Worm (Caenorhabditis elegans) whole organism, L1 larva: ENCODE results near the gene fbxc-55.

Experiments
- C04F5.9 ChIP-seq: sonication (generic microtip); optimal IDR thresholded peaks from 2 replicates; lab custom pipeline; 2016; ENCODE audit warnings: missing genetic modification characterization, missing compliant biosample characterization
- C16A3.4 ChIP-seq: fragments of 150-350 bp; optimal IDR thresholded peaks from 2 replicates; lab custom pipeline; 2014; ENCODE audit warnings: missing biosample characterization, missing genetic modification characterization
- C34B4.2 ChIP-seq: sonication (generic microtip); optimal IDR thresholded peaks from 2 replicates; lab custom pipeline; 2017; ENCODE audit warnings: mild to moderate bottlenecking, missing genetic modification characterization, missing compliant biosample characterization
- Y116A8C.19 ChIP-seq: sonication (generic microtip); optimal IDR thresholded peaks from 2 replicates; lab custom pipeline; 2016; ENCODE audit warnings: missing compliant biosample characterization, missing genetic modification characterization, borderline replicate concordance
- aha-1 ChIP-seq: fragments of 150-350 bp; optimal IDR thresholded peaks from 2 replicates; lab custom pipeline; 2014; ENCODE audit warnings: missing biosample characterization, missing genetic modification characterization
- ama-1 ChIP-seq: fragments of 150-350 bp; optimal IDR thresholded peaks from 2 replicates; lab custom pipeline; 2014
- blmp-1 ChIP-seq: fragments of 150-350 bp; optimal IDR thresholded peaks from 2 replicates; lab custom pipeline; 2014; ENCODE audit warnings: missing biosample characterization, missing genetic modification characterization
- ceh-63 ChIP-seq: fragments of 200-800 bp; sonication (Bioruptor generic); optimal IDR thresholded peaks from 2 replicates; lab custom pipeline; 2018; ENCODE audit warnings: mild to moderate bottlenecking, missing genetic modification characterization, missing compliant biosample characterization
- ceh-8 ChIP-seq: fragments of 200-800 bp; sonication (Bioruptor generic); optimal IDR thresholded peaks from 2 replicates; lab custom pipeline; 2018; ENCODE audit warnings: mild to moderate bottlenecking, missing genetic modification characterization, moderate library complexity, missing compliant biosample characterization
- ceh-82 ChIP-seq, 3 experiments: fragments of 150-350 bp in 1 of 3; sonication (generic microtip) in 2 of 3; optimal IDR thresholded peaks; 2 replicates each; lab custom pipeline; 2014 to 2017; ENCODE audit warnings: missing biosample characterization in 3 of 3, missing genetic modification characterization in 3 of 3
- ceh-88 ChIP-seq: fragments of 200-800 bp; sonication (Bioruptor generic); IDR thresholded peaks from 2 replicates; pipeline ENCODE4 v1.3.6; 2022; ENCODE audit warnings: missing genetic modification characterization, missing compliant biosample characterization
- ces-1 ChIP-seq: fragments of 150-350 bp; optimal IDR thresholded peaks from 2 replicates; lab custom pipeline; 2014; ENCODE audit warnings: missing biosample characterization, missing genetic modification reagents, missing genetic modification characterization
- dpl-1 ChIP-seq, 3 experiments: fragments of 150-350 bp in 2 of 3; sonication (generic microtip) in 1 of 3; optimal IDR thresholded peaks; 2 replicates each; lab custom pipeline; 2014 to 2017; ENCODE audit warnings: missing biosample characterization in 3 of 3, missing genetic modification characterization in 3 of 3, missing genetic modification reagents in 3 of 3
- dsc-1 ChIP-seq: sonication (generic microtip); optimal IDR thresholded peaks from 2 replicates; lab custom pipeline; 2016; ENCODE audit warnings: mild to moderate bottlenecking, missing genetic modification characterization, missing compliant biosample characterization
- efl-1 ChIP-seq, 4 experiments: fragments of 150-350 bp; optimal IDR thresholded peaks in 3 of 4; peaks in 1 of 4; 1 replicate in 1 of 4; 2 replicates in 3 of 4; lab custom pipeline; 2014; ENCODE audit warnings: missing biosample characterization in 2 of 4, missing genetic modification characterization in 2 of 4, missing genetic modification reagents in 2 of 4
- fkh-10 ChIP-seq: sonication (generic microtip); optimal IDR thresholded peaks from 2 replicates; lab custom pipeline; 2017; ENCODE audit warnings: missing biosample characterization, missing genetic modification reagents, missing genetic modification characterization
- fkh-8 ChIP-seq: sonication (generic microtip); optimal IDR thresholded peaks from 2 replicates; lab custom pipeline; 2016; ENCODE audit warnings: mild to moderate bottlenecking, missing genetic modification characterization, missing compliant biosample characterization
- fos-1 ChIP-seq: fragments of 150-350 bp; optimal IDR thresholded peaks from 2 replicates; lab custom pipeline; 2014; ENCODE audit warnings: missing biosample characterization, missing genetic modification characterization
- grh-1 ChIP-seq: fragments of 200-800 bp; sonication (Bioruptor generic); IDR thresholded peaks from 2 replicates; pipeline ENCODE4 v1.3.6; 2022; ENCODE audit warnings: missing genetic modification reagents, missing genetic modification characterization, missing compliant biosample characterization
- irx-1 ChIP-seq: sonication (generic microtip); optimal IDR thresholded peaks from 2 replicates; lab custom pipeline; 2016; ENCODE audit warnings: missing genetic modification characterization, missing compliant biosample characterization
- jun-1 ChIP-seq: fragments of 150-350 bp; optimal IDR thresholded peaks from 2 replicates; lab custom pipeline; 2014; ENCODE audit warnings: missing biosample characterization, missing genetic modification reagents, missing genetic modification characterization
- lin-13 ChIP-seq: fragments of 150-350 bp; optimal IDR thresholded peaks from 2 replicates; lab custom pipeline; 2014; ENCODE audit warnings: missing biosample characterization, missing genetic modification reagents, missing genetic modification characterization
- lin-14 ChIP-seq: fragments of 200-800 bp; sonication (Bioruptor generic); optimal IDR thresholded peaks from 2 replicates; lab custom pipeline; 2018; ENCODE audit warnings: mild to moderate bottlenecking, missing genetic modification characterization, moderate library complexity, missing compliant biosample characterization
- lin-15B ChIP-seq: fragments of 150-350 bp; sonication (generic microtip); optimal IDR thresholded peaks from 3 replicates; lab custom pipeline; 2014; ENCODE audit warnings: missing biosample characterization, missing genetic modification characterization
- lir-3 ChIP-seq: sonication (generic microtip); optimal IDR thresholded peaks from 2 replicates; lab custom pipeline; 2016; ENCODE audit warnings: mild to moderate bottlenecking, missing genetic modification characterization, moderate library complexity, missing compliant biosample characterization; ENCODE audit not compliant: poor library complexity
- lsy-2 ChIP-seq, 2 experiments: fragments of 150-350 bp; optimal IDR thresholded peaks; 2 replicates each; lab custom pipeline; 2014; ENCODE audit warnings: missing biosample characterization in 2 of 2, missing genetic modification characterization in 2 of 2
- mdl-1 ChIP-seq, 2 experiments: fragments of 150-350 bp; optimal IDR thresholded peaks; 2 replicates each; lab custom pipeline; 2014 to 2017; ENCODE audit warnings: missing biosample characterization in 2 of 2, missing genetic modification characterization in 2 of 2, inconsistent platforms in 1 of 2
- mef-2 ChIP-seq: fragments of 150-350 bp; optimal IDR thresholded peaks from 2 replicates; lab custom pipeline; 2014; ENCODE audit warnings: missing biosample characterization, missing genetic modification characterization
- nhr-11 ChIP-seq: fragments of 150-350 bp; optimal IDR thresholded peaks from 2 replicates; lab custom pipeline; 2014; ENCODE audit warnings: missing biosample characterization, missing genetic modification characterization
- nhr-12 ChIP-seq: sonication (generic microtip); optimal IDR thresholded peaks from 2 replicates; lab custom pipeline; 2017; ENCODE audit warnings: missing biosample characterization, missing genetic modification characterization
- nhr-19 ChIP-seq: fragments of 200-800 bp; sonication (Bioruptor generic); conservative IDR thresholded peaks from 2 replicates; pipeline ENCODE4 v1.3.6; 2022; ENCODE audit warnings: missing genetic modification characterization, missing compliant biosample characterization
- nhr-237 ChIP-seq: fragments of 150-350 bp; optimal IDR thresholded peaks from 2 replicates; lab custom pipeline; 2014; ENCODE audit warnings: missing biosample characterization, missing genetic modification characterization
- nhr-47 ChIP-seq: sonication (generic microtip); optimal IDR thresholded peaks from 2 replicates; lab custom pipeline; 2016; ENCODE audit warnings: mild to moderate bottlenecking, missing genetic modification characterization, moderate library complexity, missing compliant biosample characterization
- nhr-71 ChIP-seq: sonication (generic microtip); optimal IDR thresholded peaks from 2 replicates; lab custom pipeline; 2016; ENCODE audit warnings: mild to moderate bottlenecking, missing genetic modification characterization, moderate library complexity, missing compliant biosample characterization
- nhr-76 ChIP-seq: sonication (generic microtip); optimal IDR thresholded peaks from 2 replicates; lab custom pipeline; 2017; ENCODE audit warnings: missing biosample characterization, missing genetic modification characterization
- nhr-84 ChIP-seq: sonication (generic microtip); optimal IDR thresholded peaks from 2 replicates; lab custom pipeline; 2017; ENCODE audit warnings: missing biosample characterization, missing genetic modification characterization
- nhr-90 ChIP-seq: sonication (generic microtip); optimal IDR thresholded peaks from 2 replicates; lab custom pipeline; 2016; ENCODE audit warnings: mild to moderate bottlenecking, missing genetic modification characterization, missing compliant biosample characterization; ENCODE audit not compliant: poor library complexity
- pax-3 ChIP-seq: fragments of 200-800 bp; sonication (Bioruptor generic); optimal IDR thresholded peaks from 2 replicates; lab custom pipeline; 2018; ENCODE audit warnings: mild to moderate bottlenecking, missing genetic modification characterization, moderate library complexity, missing compliant biosample characterization
- pqm-1 ChIP-seq: sonication (generic microtip); optimal IDR thresholded peaks from 3 replicates; lab custom pipeline; 2017; ENCODE audit warnings: missing biosample characterization, missing genetic modification characterization
- skn-1 ChIP-seq: fragments of 150-350 bp; optimal IDR thresholded peaks from 2 replicates; lab custom pipeline; 2014; ENCODE audit warnings: missing biosample characterization, missing genetic modification characterization
- snpc-4 ChIP-seq: fragments of 150-350 bp; optimal IDR thresholded peaks from 2 replicates; lab custom pipeline; 2014; ENCODE audit warnings: missing biosample characterization, missing genetic modification characterization
- snu-23 ChIP-seq: sonication (generic microtip); optimal IDR thresholded peaks from 2 replicates; lab custom pipeline; 2016; ENCODE audit warnings: missing genetic modification characterization, missing compliant biosample characterization
- sox-4 ChIP-seq: sonication (generic microtip); optimal IDR thresholded peaks from 2 replicates; lab custom pipeline; 2016; ENCODE audit warnings: missing genetic modification characterization, missing compliant biosample characterization
- sup-37 ChIP-seq: fragments of 200-800 bp; sonication (Bioruptor generic); optimal IDR thresholded peaks from 2 replicates; lab custom pipeline; 2018; ENCODE audit warnings: mild to moderate bottlenecking, missing genetic modification characterization, missing compliant biosample characterization
- swsn-7 ChIP-seq: sonication (generic microtip); optimal IDR thresholded peaks from 2 replicates; lab custom pipeline; 2016; ENCODE audit warnings: missing genetic modification characterization, missing compliant biosample characterization
- tbx-2 ChIP-seq: sonication (generic microtip); optimal IDR thresholded peaks from 2 replicates; lab custom pipeline; 2016; ENCODE audit warnings: missing genetic modification characterization, missing compliant biosample characterization
- unc-130 ChIP-seq: fragments of 150-350 bp; optimal IDR thresholded peaks from 2 replicates; lab custom pipeline; 2017; ENCODE audit warnings: missing biosample characterization, missing genetic modification characterization, inconsistent platforms
- unc-30 ChIP-seq: sonication (generic microtip); optimal IDR thresholded peaks from 2 replicates; lab custom pipeline; 2017; ENCODE audit warnings: missing biosample characterization, missing genetic modification characterization
- unc-62 ChIP-seq: fragments of 150-350 bp; optimal IDR thresholded peaks from 2 replicates; lab custom pipeline; 2014; ENCODE audit warnings: missing biosample characterization, missing genetic modification reagents, missing genetic modification characterization
- unc-86 ChIP-seq: sonication (generic microtip); optimal IDR thresholded peaks from 2 replicates; lab custom pipeline; 2016; ENCODE audit warnings: missing genetic modification characterization, missing compliant biosample characterization
- vab-15 ChIP-seq: sonication (generic microtip); optimal IDR thresholded peaks from 2 replicates; lab custom pipeline; 2017; ENCODE audit warnings: missing genotype, mild to moderate bottlenecking, missing genetic modification characterization, missing compliant biosample characterization
- zag-1 ChIP-seq: fragments of 150-350 bp; optimal IDR thresholded peaks from 2 replicates; lab custom pipeline; 2014; ENCODE audit warnings: missing biosample characterization, missing genetic modification characterization
- zip-4 ChIP-seq: fragments of 200-800 bp; sonication (Bioruptor generic); optimal IDR thresholded peaks from 2 replicates; lab custom pipeline; 2018; ENCODE audit warnings: mild to moderate bottlenecking, missing genetic modification characterization, moderate library complexity, missing compliant biosample characterization
- ztf-4 ChIP-seq: fragments of 150-350 bp; optimal IDR thresholded peaks from 2 replicates; lab custom pipeline; 2014; ENCODE audit warnings: missing biosample characterization, missing genetic modification characterization

Gene fbxc-55

ce11 chrII:3129007-3129406, 41.0 kb downstream of the fbxc-55 start, which contains the start of gene chil-24 (continued):
- no peak for TF ChIP-seq lin-14 (GFP tag; lab: Kevin White, UChicago)
- TF ChIP-seq aha-1 = no peak
- no peak for TF ChIP-seq jun-1 (tag; lab: Kevin White, UChicago)
- TF ChIP-seq unc-86 = no peak
- no peak for TF ChIP-seq unc-62 (GFP tag; lab: Kevin White, UChicago)
- TF ChIP-seq vab-15 (tag; lab: Kevin White, UChicago) = no peak
- no peak for TF ChIP-seq fkh-10 (GFP tag; lab: Kevin White, UChicago)
- no peak for TF ChIP-seq nhr-71 (tag; lab: Kevin White, UChicago)
- no peak for TF ChIP-seq fkh-8 (tag; lab: Kevin White, UChicago)
- no peak for TF ChIP-seq nhr-90 (tag; lab: Kevin White, UChicago)
- no peak for TF ChIP-seq C16A3.4 (tag; lab: Kevin White, UChicago)
- no peak for TF ChIP-seq sox-4 (tag; lab: Kevin White, UChicago)
- TF ChIP-seq C34B4.2 (tag; lab: Kevin White, UChicago) = no peak
- TF ChIP-seq zip-4 (GFP tag; lab: Kevin White, UChicago) = no peak
- TF ChIP-seq nhr-47 (tag; lab: Kevin White, UChicago) = no peak
- no peak for TF ChIP-seq ceh-88 (GFP tag; lab: Robert Waterston, UW)
- TF ChIP-seq snpc-4 (tag; lab: Kevin White, UChicago) = peak; percentile 16
- no peak for TF ChIP-seq nhr-237
- TF ChIP-seq Y116A8C.19 (tag; lab: Kevin White, UChicago) = no peak
- TF ChIP-seq grh-1 (GFP tag; lab: Robert Waterston, UW) = no peak
- TF ChIP-seq skn-1 (tag; lab: Kevin White, UChicago) = peak; percentile 45
- TF ChIP-seq zag-1 = no peak
- TF ChIP-seq lsy-2 (tag; optimal IDR thresholded peaks at IDR 0.05; lab: Kevin White, UChicago) = peak in 1 of 2 experiments; percentile 36
- no peak for TF ChIP-seq lin-13
- TF ChIP-seq dsc-1 (tag; lab: Kevin White, UChicago) = no peak
- TF ChIP-seq pqm-1 (tag; lab: Kevin White, UChicago) = no peak
- no peak for TF ChIP-seq lin-15B
- peak; percentile 21 for TF ChIP-seq blmp-1 (tag; lab: Kevin White, UChicago)
- TF ChIP-seq ceh-63 (GFP tag; lab: Kevin White, UChicago) = no peak
- no peak for TF ChIP-seq ztf-4 (tag; lab: Kevin White, UChicago)
- no peak for TF ChIP-seq unc-30 (tag; lab: Kevin White, UChicago)
- no peak for TF ChIP-seq ces-1 (GFP tag; lab: Kevin White, UChicago)
- TF ChIP-seq sup-37 (GFP tag; lab: Kevin White, UChicago) = no peak
- no peak for TF ChIP-seq nhr-76
- TF ChIP-seq nhr-19 (GFP tag; lab: Robert Waterston, UW) = no peak
- no peak for TF ChIP-seq lir-3 (tag; lab: Kevin White, UChicago)
- no peak for TF ChIP-seq tbx-2 (tag; lab: Kevin White, UChicago)
- TF ChIP-seq nhr-12 (tag; lab: Kevin White, UChicago) = no peak
- TF ChIP-seq irx-1 (tag; lab: Kevin White, UChicago) = no peak
- no peak for TF ChIP-seq mef-2 (tag; lab: Kevin White, UChicago)
- no peak for TF ChIP-seq ama-1 (lab: Kevin White, UChicago)
- peak in 2 of 3 experiments; percentile 9 to 11 for TF ChIP-seq dpl-1 (GFP tag; optimal IDR thresholded peaks at IDR 0.05; lab: Kevin White, UChicago)
- TF ChIP-seq nhr-84 (tag; lab: Kevin White, UChicago) = no peak
- TF ChIP-seq efl-1 (optimal IDR thresholded peaks at IDR 0.05; lab: Kevin White, UChicago) = peak; percentile 56 to 68
- peak; percentile 14 to 92 for TF ChIP-seq efl-1 (GFP tag; optimal IDR thresholded peaks at IDR 0.05 in 1 of 2; lab: Kevin White, UChicago)
- no peak for TF ChIP-seq ceh-82 (tag; optimal IDR thresholded peaks at IDR 0.05; lab: Kevin White, UChicago)
- TF ChIP-seq fos-1 (tag; lab: Kevin White, UChicago) = no peak
- TF ChIP-seq unc-130 (tag; lab: Kevin White, UChicago) = no peak
- TF ChIP-seq C04F5.9 (tag; lab: Kevin White, UChicago) = no peak
- TF ChIP-seq pax-3 (tag; lab: Kevin White, UChicago) = no peak
- peak in 1 of 2 experiments; percentile 16 for TF ChIP-seq mdl-1 (tag; optimal IDR thresholded peaks at IDR 0.05; lab: Kevin White, UChicago)
- TF ChIP-seq swsn-7 = peak; percentile 5
- no peak for TF ChIP-seq ceh-8 (GFP tag; lab: Kevin White, UChicago)
- peak; percentile 44 for TF ChIP-seq snu-23
- no peak for TF ChIP-seq nhr-11
- TF ChIP-seq, all 84 proteins: peak for 16
